Fruit fly (Drosophila melanogaster) whole organism, pupa: Measurements from ENCODE around the gene CG2247.

Experiments
- CG10348 ChIP-seq: fragments of 200-800 bp; sonication (Bioruptor generic); IDR thresholded peaks from 2 replicates; pipeline ENCODE4 v1.3.6; 2022; ENCODE audit warnings: missing biosample characterization, missing genetic modification characterization
- CG12605 ChIP-seq: fragments of 200-800 bp; sonication (Bioruptor generic); IDR thresholded peaks from 2 replicates; pipeline ENCODE4 v1.3.6; 2022; ENCODE audit warnings: missing biosample characterization, missing genetic modification characterization
- CG13204 ChIP-seq: fragments of 200-800 bp; sonication (Bioruptor generic); optimal IDR thresholded peaks from 2 replicates; lab custom pipeline; 2018; ENCODE audit warnings: missing biosample characterization, mild to moderate bottlenecking, missing genetic modification characterization, moderate library complexity
- CG14655 ChIP-seq: fragments of 200-800 bp; sonication (Bioruptor generic); optimal IDR thresholded peaks from 3 replicates; lab custom pipeline; 2017; ENCODE audit warnings: mild to moderate bottlenecking, missing biosample characterization, missing genetic modification reagents, missing genetic modification characterization
- CG15710 ChIP-seq: fragments of 200-800 bp; sonication (Bioruptor generic); optimal IDR thresholded peaks from 2 replicates; lab custom pipeline; 2018; ENCODE audit warnings: missing biosample characterization, mild to moderate bottlenecking, missing genetic modification characterization, moderate library complexity
- CG17806 ChIP-seq: fragments of 200-800 bp; sonication (Bioruptor generic); optimal IDR thresholded peaks from 2 replicates; lab custom pipeline; 2018; ENCODE audit warnings: missing biosample characterization, mild to moderate bottlenecking, missing genetic modification characterization, moderate library complexity
- CG32121 ChIP-seq: fragments of 200-800 bp; sonication (Bioruptor generic); IDR thresholded peaks from 2 replicates; pipeline ENCODE4 v1.3.6; 2022; ENCODE audit warnings: missing biosample characterization, missing genetic modification characterization
- CG34367 ChIP-seq: fragments of 200-800 bp; sonication (Bioruptor generic); optimal IDR thresholded peaks from 2 replicates; lab custom pipeline; 2018; ENCODE audit warnings: missing biosample characterization, mild to moderate bottlenecking, missing genetic modification characterization
- CG4496 ChIP-seq: fragments of 200-800 bp; sonication (Bioruptor generic); IDR thresholded peaks from 3 replicates; pipeline ENCODE4 v1.3.6; 2022; ENCODE audit warnings: missing biosample characterization, missing genetic modification characterization
- CG8159 ChIP-seq: fragments of 200-800 bp; sonication (Bioruptor generic); optimal IDR thresholded peaks from 3 replicates; lab custom pipeline; 2018; ENCODE audit warnings: missing biosample characterization, mild to moderate bottlenecking, missing genetic modification characterization, moderate library complexity
- CG8301 ChIP-seq: fragments of 200-800 bp; sonication (Bioruptor generic); optimal IDR thresholded peaks from 2 replicates; lab custom pipeline; 2018; ENCODE audit warnings: missing biosample characterization, mild to moderate bottlenecking, missing genetic modification characterization
- CG9948 ChIP-seq: fragments of 200-800 bp; sonication (Bioruptor generic); optimal IDR thresholded peaks from 2 replicates; lab custom pipeline; 2018; ENCODE audit warnings: missing biosample characterization, mild to moderate bottlenecking, missing genetic modification characterization, moderate library complexity
- D1 ChIP-seq: fragments of 200-800 bp; sonication (Bioruptor generic); optimal IDR thresholded peaks from 2 replicates; lab custom pipeline; 2018; ENCODE audit warnings: missing biosample characterization, mild to moderate bottlenecking, missing genetic modification characterization, moderate library complexity
- EcR ChIP-seq: fragments of 200-800 bp; sonication (Bioruptor generic); optimal IDR thresholded peaks from 3 replicates; lab custom pipeline; 2019; ENCODE audit warnings: missing biosample characterization, missing genetic modification characterization, mild to moderate bottlenecking, moderate library complexity, missing genetic modification reagents
- Ets98B ChIP-seq: fragments of 200-800 bp; sonication (Bioruptor generic); IDR thresholded peaks from 2 replicates; pipeline ENCODE4 v1.3.6; 2022; ENCODE audit warnings: missing biosample characterization, missing genetic modification characterization
- Pif1A ChIP-seq: fragments of 200-800 bp; sonication (Bioruptor generic); optimal IDR thresholded peaks from 3 replicates; lab custom pipeline; 2016; ENCODE audit warnings: missing biosample characterization, missing genetic modification characterization
- Pif1B ChIP-seq: fragments of 200-800 bp; sonication (Bioruptor generic); optimal IDR thresholded peaks from 3 replicates; lab custom pipeline; 2016; ENCODE audit warnings: missing biosample characterization, missing genetic modification characterization
- Snoo ChIP-seq: fragments of 200-800 bp; sonication (Bioruptor generic); optimal IDR thresholded peaks from 3 replicates; lab custom pipeline; 2017; ENCODE audit warnings: missing biosample characterization, mild to moderate bottlenecking, missing genetic modification characterization, inconsistent platforms
- fd96Ca ChIP-seq: fragments of 200-800 bp; sonication (Bioruptor generic); IDR thresholded peaks from 3 replicates; pipeline ENCODE4 v1.3.6; 2022; ENCODE audit warnings: missing biosample characterization, missing genetic modification characterization
- gl ChIP-seq: fragments of 200-800 bp; sonication (Bioruptor generic); optimal IDR thresholded peaks from 2 replicates; lab custom pipeline; 2018; ENCODE audit warnings: missing biosample characterization, mild to moderate bottlenecking, missing genetic modification characterization
- rn ChIP-seq: fragments of 200-800 bp; sonication (Bioruptor generic); IDR thresholded peaks from 2 replicates; pipeline ENCODE4 v1.3.6; 2022; ENCODE audit warnings: missing biosample characterization, missing genetic modification characterization

Gene CG2247

DNA sequence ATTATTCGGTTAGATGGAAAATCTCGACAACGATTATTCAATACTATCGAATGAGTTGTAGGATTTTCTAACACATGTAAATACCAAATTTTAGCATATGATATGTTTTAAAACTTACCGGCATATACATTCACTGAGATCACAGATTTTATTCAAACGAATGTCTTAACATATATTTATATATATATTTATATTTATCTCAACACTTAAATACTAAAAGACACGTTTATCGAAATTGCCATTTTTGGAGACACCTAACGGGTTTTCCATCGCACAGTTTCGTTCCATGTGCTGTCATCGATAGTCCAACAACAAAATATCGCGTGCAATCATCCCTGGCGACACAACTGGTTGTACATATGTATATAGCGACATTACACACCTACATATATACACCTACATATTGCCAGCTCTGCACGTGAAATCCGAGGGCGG lies at the start of gene CG2247, which contains the start of gene CG1703:
TSS of gene CG2247 (minus strand) at position 8 of the 435 bp plus-strand sequence.
TSS of gene CG1703 (plus strand) at position 283 of the 435 bp plus-strand sequence.
- no peak for TF ChIP-seq CG15710 (tag; lab: Kevin White, UChicago)
- no peak for TF ChIP-seq Ets98B (GFP tag; lab: Robert Waterston, UW)
- TF ChIP-seq CG8301, result no peak
- TF ChIP-seq EcR, result no peak
- no peak for TF ChIP-seq CG14655 (GFP tag; lab: Kevin White, UChicago)
- TF ChIP-seq CG17806 (tag; lab: Kevin White, UChicago), result no peak
- no peak for TF ChIP-seq D1 (tag; lab: Kevin White, UChicago)
- no peak for TF ChIP-seq rn (GFP tag; lab: Robert Waterston, UW)
- TF ChIP-seq CG10348, result no peak
- no peak for TF ChIP-seq Snoo (tag; lab: Kevin White, UChicago)
- no peak for TF ChIP-seq CG34367 (tag; lab: Kevin White, UChicago)
- TF ChIP-seq CG32121, result no peak
- TF ChIP-seq CG9948, result no peak
- no peak for TF ChIP-seq CG4496 (GFP tag; lab: Robert Waterston, UW)
- no peak for TF ChIP-seq CG13204 (GFP tag; lab: Kevin White, UChicago)

DNA sequence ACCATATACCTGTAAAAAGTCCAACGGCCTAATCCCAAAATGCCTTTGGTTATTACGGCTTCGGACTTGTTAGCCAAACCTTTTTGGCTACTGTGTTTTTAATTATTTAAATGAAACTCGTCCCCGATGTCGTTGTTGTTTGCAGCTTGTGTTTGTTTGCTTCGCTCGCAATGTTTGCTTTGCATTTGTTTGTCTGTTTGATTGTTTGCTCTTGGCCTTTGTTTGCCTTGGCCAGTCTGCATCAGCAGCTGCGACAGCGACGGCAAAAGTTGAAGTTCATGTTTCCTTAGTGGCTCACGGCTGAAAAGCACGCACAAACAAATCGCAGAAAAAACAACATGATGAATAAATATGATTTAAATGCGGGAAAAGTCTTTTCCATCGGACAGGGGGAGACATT lies 49.0 kb upstream of the CG2247 start:
- TF ChIP-seq CG4496 (GFP tag; lab: Robert Waterston, UW), result peak; percentile 43; the same call in 1 of the 3 replicates
- peak; percentile 22 for TF ChIP-seq Snoo (tag; lab: Kevin White, UChicago)
- TF ChIP-seq CG34367 (tag; lab: Kevin White, UChicago), result peak; percentile 22
- peak; percentile 24 for TF ChIP-seq Pif1A
- no peak for TF ChIP-seq CG14655 (GFP tag; lab: Kevin White, UChicago)
- peak; percentile 13 for TF ChIP-seq CG17806 (tag; lab: Kevin White, UChicago)
- peak; percentile 21 for TF ChIP-seq CG8159 (tag; lab: Kevin White, UChicago)
- TF ChIP-seq gl, result peak; percentile 19
- no peak for TF ChIP-seq Ets98B (GFP tag; lab: Robert Waterston, UW)
- TF ChIP-seq fd96Ca (GFP tag; lab: Robert Waterston, UW), result no peak
- TF ChIP-seq Pif1B (GFP tag; lab: Kevin White, UChicago), result peak; percentile 23

DNA sequence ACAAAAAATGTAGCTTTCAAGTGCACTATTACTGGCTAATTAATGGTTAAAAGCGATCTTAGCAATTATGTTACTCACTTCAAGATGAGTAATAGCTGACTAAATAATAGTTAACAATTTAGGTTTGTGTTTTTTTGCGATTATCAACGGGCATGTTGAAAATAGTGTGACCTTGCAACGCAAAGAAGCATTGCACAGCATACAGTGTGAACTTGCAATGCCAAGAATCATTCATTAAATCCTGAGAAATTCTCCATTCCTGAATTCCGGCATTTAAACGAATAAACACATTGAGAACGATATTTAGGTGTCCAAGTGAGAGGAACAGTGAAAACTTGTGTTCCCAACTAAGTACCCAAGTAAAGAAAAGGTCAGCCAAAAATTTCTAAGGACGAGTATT lies 48.2 kb upstream of the CG2247 start:
- TF ChIP-seq D1 (tag; lab: Kevin White, UChicago), result no peak
- no peak for TF ChIP-seq EcR
- no peak for TF ChIP-seq fd96Ca (GFP tag; lab: Robert Waterston, UW)
- TF ChIP-seq gl, result no peak
- no peak for TF ChIP-seq CG8159 (tag; lab: Kevin White, UChicago)
- TF ChIP-seq CG15710 (tag; lab: Kevin White, UChicago), result no peak
- no peak for TF ChIP-seq CG32121
- no peak for TF ChIP-seq CG4496 (GFP tag; lab: Robert Waterston, UW)
- TF ChIP-seq CG17806 (tag; lab: Kevin White, UChicago), result no peak
- no peak for TF ChIP-seq CG12605 (GFP tag; lab: Robert Waterston, UW)
- TF ChIP-seq Pif1A, result no peak
- no peak for TF ChIP-seq CG14655 (GFP tag; lab: Kevin White, UChicago)

DNA sequence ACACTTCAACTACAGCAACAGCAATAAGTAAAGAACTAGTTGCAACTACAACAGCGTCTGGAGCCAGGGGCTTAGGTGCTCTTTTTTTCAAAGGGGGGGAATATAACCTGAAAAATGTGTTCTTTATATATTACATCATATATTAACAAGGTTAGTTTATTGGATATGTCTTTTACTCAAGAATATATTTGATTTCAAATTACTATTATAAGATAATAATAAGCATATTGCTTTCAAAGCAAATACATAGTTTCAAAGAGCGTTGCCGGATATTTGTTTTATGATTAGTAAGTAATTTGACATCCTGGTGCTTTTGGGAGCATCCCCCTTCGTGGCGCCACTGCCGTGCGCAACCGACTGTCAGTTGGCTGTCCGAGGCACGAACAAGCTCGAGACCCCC lies 47.6 kb upstream of the CG2247 start:
- TF ChIP-seq CG14655 (GFP tag; lab: Kevin White, UChicago), result peak; percentile 95
- peak; percentile 42 for TF ChIP-seq gl
- TF ChIP-seq CG34367 (tag; lab: Kevin White, UChicago), result peak; percentile 84
- TF ChIP-seq CG13204 (GFP tag; lab: Kevin White, UChicago), result peak; percentile 67
- peak; percentile 90 for TF ChIP-seq CG9948
- TF ChIP-seq Snoo (tag; lab: Kevin White, UChicago), result peak; percentile 52
- TF ChIP-seq Ets98B (GFP tag; lab: Robert Waterston, UW), result peak; percentile 74
- peak; percentile 80 for TF ChIP-seq CG17806 (tag; lab: Kevin White, UChicago)
- TF ChIP-seq rn (GFP tag; lab: Robert Waterston, UW), result peak; percentile 55; the same call in 1 of the 2 replicates
- peak; percentile 88 for TF ChIP-seq fd96Ca (GFP tag; lab: Robert Waterston, UW)
- peak; percentile 81 for TF ChIP-seq CG10348
- peak; percentile 70 for TF ChIP-seq Pif1B (GFP tag; lab: Kevin White, UChicago)
- peak; percentile 85 for TF ChIP-seq CG12605 (GFP tag; lab: Robert Waterston, UW)
- TF ChIP-seq CG8301, result peak; percentile 92
- peak; percentile 47 for TF ChIP-seq D1 (tag; lab: Kevin White, UChicago)
- TF ChIP-seq CG15710 (tag; lab: Kevin White, UChicago), result peak; percentile 89
- peak; percentile 79 for TF ChIP-seq Pif1A
- peak; percentile 89 for TF ChIP-seq CG8159 (tag; lab: Kevin White, UChicago)
- no peak for TF ChIP-seq EcR
- TF ChIP-seq CG32121, result peak; percentile 92
- peak; percentile 86 for TF ChIP-seq CG4496 (GFP tag; lab: Robert Waterston, UW)

DNA sequence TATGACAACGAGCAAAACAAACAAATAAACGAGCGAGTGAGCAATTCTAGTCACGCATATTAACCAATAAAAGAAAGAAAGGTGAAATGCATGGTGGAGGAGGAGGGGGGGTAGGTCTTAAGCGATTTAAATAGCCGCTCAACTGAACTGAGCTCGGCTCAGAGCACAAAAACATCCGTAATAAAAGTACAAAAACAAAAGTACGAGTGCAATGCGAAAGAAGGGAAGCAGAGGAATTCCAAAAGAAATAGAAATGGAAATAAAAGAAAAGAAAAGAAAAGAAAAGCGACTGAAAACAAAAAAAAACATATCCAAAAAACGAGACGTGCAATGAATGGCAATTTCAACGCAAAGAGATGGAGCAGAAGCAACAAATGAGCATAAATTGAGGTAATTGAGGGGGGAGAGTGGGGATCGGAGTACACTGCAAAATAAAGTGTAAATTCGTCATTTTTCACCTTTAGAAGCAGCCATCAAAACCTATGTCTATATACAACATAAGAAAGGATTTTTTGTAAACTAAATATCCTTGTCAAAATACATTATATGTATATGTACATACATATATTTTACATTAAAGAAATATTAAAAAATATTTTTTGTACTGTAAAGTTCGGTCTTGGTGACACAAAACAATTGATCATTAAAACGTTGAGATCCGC lies 46.9 kb upstream of the CG2247 start:
- TF ChIP-seq CG15710 (tag; lab: Kevin White, UChicago), result peak; percentile 62
- TF ChIP-seq CG9948, result peak; percentile 75
- peak; percentile 16 for TF ChIP-seq Pif1B (GFP tag; lab: Kevin White, UChicago)
- no peak for TF ChIP-seq rn (GFP tag; lab: Robert Waterston, UW)
- no peak for TF ChIP-seq EcR
- peak; percentile 73 for TF ChIP-seq CG8159 (tag; lab: Kevin White, UChicago)
- peak; percentile 54; the same call in 1 of the 3 replicates for TF ChIP-seq CG4496 (GFP tag; lab: Robert Waterston, UW)
- no peak for TF ChIP-seq CG12605 (GFP tag; lab: Robert Waterston, UW)
- TF ChIP-seq CG14655 (GFP tag; lab: Kevin White, UChicago), result peak; percentile 72
- TF ChIP-seq gl, result no peak
- TF ChIP-seq CG32121, result 0 out of 2 replicates have a peak, but pooled peaks have one; percentile 37
- TF ChIP-seq fd96Ca (GFP tag; lab: Robert Waterston, UW), result no peak
- TF ChIP-seq Snoo (tag; lab: Kevin White, UChicago), result peak; percentile 23
- TF ChIP-seq CG17806 (tag; lab: Kevin White, UChicago), result peak; percentile 64
- TF ChIP-seq Pif1A, result peak; percentile 35
- no peak for TF ChIP-seq CG13204 (GFP tag; lab: Kevin White, UChicago)
- TF ChIP-seq CG10348, result no peak
- TF ChIP-seq CG34367 (tag; lab: Kevin White, UChicago), result peak; percentile 34
- TF ChIP-seq CG8301, result peak; percentile 62
- TF ChIP-seq D1 (tag; lab: Kevin White, UChicago), result no peak
- peak; percentile 34; the same call in 1 of the 2 replicates for TF ChIP-seq Ets98B (GFP tag; lab: Robert Waterston, UW)
